Fruit fly (Drosophila melanogaster): ENCODE data around the gene CG33654.

Gene CG33654

DNA sequence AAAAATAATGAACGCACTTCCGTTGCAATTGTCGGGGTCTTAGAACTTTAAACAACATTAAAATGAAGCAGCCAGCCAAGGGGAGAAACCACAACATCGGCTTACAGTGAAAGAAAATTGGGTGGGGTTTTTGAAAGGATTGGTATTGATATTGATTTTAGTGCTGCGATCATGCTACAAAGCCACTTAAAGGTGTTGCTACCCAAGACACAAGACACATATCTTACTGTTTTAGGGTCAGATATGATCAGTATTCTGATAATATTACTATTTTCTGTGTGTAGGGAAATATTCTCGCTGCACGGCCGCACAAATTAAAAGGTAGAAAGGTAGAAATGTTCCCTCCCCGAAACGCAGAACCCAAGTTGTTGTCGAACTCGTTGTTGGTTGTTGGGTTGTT, 22.1 kb upstream of the CG33654 start (continued):
- TF ChIP-seq Sox15 (GFP tag; optimal IDR thresholded peaks at IDR 0.05) (no peak), CG10631 (GFP tag; optimal IDR thresholded peaks at IDR 0.05) (peak; percentile 69), eg (GFP tag; IDR thresholded peaks at IDR 0.05) (no peak), Smox (GFP tag; optimal IDR thresholded peaks at IDR 0.05) (peak; percentile 53), topi (GFP tag; optimal IDR thresholded peaks at IDR 0.05) (peak; percentile 54), vri (GFP tag; optimal IDR thresholded peaks at IDR 0.05) (peak; percentile 13), fkh (GFP tag; optimal IDR thresholded peaks at IDR 0.05) (no peak), Gug (GFP tag; IDR thresholded peaks at IDR 0.05) (no peak; the same call in 1 of the 2 replicates), Ets96B (tag; optimal IDR thresholded peaks at IDR 0.05) (peak; percentile 71), CG6792 (GFP tag; optimal IDR thresholded peaks at IDR 0.05) (peak; percentile 59), cyc (GFP tag; optimal IDR thresholded peaks at IDR 0.05) (peak; percentile 56), CG32006 (GFP tag; optimal IDR thresholded peaks at IDR 0.05) (peak; percentile 53), esn (GFP tag; optimal IDR thresholded peaks at IDR 0.05) (peak; percentile 67), svp (GFP tag) (peak; percentile 75), salr (GFP tag; optimal IDR thresholded peaks at IDR 0.05) (peak; percentile 43 to 48), CG7368 (GFP tag; optimal IDR thresholded peaks at IDR 0.05) (peak; percentile 47), Sox102F (GFP tag; optimal IDR thresholded peaks at IDR 0.05) (peak; percentile 44), acj6 (GFP tag; optimal IDR thresholded peaks at IDR 0.05) (peak; percentile 62), pdm3 (GFP tag; optimal IDR thresholded peaks at IDR 0.05) (peak; percentile 63), Hr4 (GFP tag; optimal IDR thresholded peaks at IDR 0.05) (no peak), CG16779 (tag; optimal IDR thresholded peaks at IDR 0.05) (peak; percentile 25), CG11762 (GFP tag; optimal IDR thresholded peaks at IDR 0.05; ENCODE audit: insufficient read depth) (peak; percentile 17), achi (GFP tag; optimal IDR thresholded peaks at IDR 0.05) (peak; percentile 61), CG8319 (GFP tag; optimal IDR thresholded peaks at IDR 0.05) (peak; percentile 43), CG10669 (GFP tag; optimal IDR thresholded peaks at IDR 0.05) (peak; percentile 69), CG6854 (GFP tag; optimal IDR thresholded peaks at IDR 0.05) (peak; percentile 7), CG3032 (tag; optimal IDR thresholded peaks at IDR 0.05) (peak; percentile 63)

DNA sequence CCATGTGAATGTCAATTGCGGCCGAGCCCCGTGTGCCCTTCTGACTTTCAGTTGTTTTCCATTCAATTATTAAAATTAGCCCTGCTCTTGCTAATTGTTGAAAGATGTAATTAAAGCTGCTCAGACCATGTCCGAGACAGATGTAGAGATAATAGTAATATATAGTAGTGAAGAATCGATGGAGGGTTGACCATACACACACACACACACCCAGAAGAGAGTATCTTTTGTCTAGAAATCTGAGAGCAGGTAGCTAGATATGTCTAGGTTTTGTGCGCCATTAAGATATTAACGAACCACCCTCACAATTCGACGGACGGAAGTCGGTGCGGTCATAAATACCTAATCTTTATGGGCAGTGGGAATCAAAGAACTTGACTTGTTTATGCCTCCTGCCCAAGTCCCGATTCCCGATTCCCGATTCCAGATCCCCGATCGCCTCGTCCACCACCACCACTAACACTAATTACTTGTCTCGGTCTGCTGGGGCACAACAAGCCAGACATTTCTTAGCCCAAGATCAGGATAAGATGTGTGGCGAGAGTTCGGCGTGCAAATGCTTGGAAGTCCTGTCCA, 21.5 kb upstream of the CG33654 start:
- no peak for TF ChIP-seq dsx (GFP tag; optimal IDR thresholded peaks at IDR 0.05; ENCODE audit: poor library complexity, severe bottlenecking)
- TF ChIP-seq fkh (GFP tag; optimal IDR thresholded peaks at IDR 0.05): no peak
- no peak for TF ChIP-seq OdsH (GFP tag; optimal IDR thresholded peaks at IDR 0.05)
- TF ChIP-seq Eip78C (GFP tag): no peak
- no peak for TF ChIP-seq Eip75B (GFP tag; optimal IDR thresholded peaks at IDR 0.05)
- TF ChIP-seq cyc (GFP tag; optimal IDR thresholded peaks at IDR 0.05): no peak
- TF ChIP-seq Met (GFP tag; optimal IDR thresholded peaks at IDR 0.05): no peak
- no peak for TF ChIP-seq Eip93F (GFP tag; optimal IDR thresholded peaks at IDR 0.05)
- TF ChIP-seq CG8319 (GFP tag; optimal IDR thresholded peaks at IDR 0.05): no peak
- TF ChIP-seq CG3919 (GFP tag; optimal IDR thresholded peaks at IDR 0.05): no peak
- no peak for TF ChIP-seq CG8632 (GFP tag; optimal IDR thresholded peaks at IDR 0.05)
- TF ChIP-seq CG6163 (GFP tag; IDR thresholded peaks at IDR 0.05): no peak
- TF ChIP-seq achi (GFP tag; optimal IDR thresholded peaks at IDR 0.05): no peak
- TF ChIP-seq Gug (GFP tag; IDR thresholded peaks at IDR 0.05): no peak

DNA sequence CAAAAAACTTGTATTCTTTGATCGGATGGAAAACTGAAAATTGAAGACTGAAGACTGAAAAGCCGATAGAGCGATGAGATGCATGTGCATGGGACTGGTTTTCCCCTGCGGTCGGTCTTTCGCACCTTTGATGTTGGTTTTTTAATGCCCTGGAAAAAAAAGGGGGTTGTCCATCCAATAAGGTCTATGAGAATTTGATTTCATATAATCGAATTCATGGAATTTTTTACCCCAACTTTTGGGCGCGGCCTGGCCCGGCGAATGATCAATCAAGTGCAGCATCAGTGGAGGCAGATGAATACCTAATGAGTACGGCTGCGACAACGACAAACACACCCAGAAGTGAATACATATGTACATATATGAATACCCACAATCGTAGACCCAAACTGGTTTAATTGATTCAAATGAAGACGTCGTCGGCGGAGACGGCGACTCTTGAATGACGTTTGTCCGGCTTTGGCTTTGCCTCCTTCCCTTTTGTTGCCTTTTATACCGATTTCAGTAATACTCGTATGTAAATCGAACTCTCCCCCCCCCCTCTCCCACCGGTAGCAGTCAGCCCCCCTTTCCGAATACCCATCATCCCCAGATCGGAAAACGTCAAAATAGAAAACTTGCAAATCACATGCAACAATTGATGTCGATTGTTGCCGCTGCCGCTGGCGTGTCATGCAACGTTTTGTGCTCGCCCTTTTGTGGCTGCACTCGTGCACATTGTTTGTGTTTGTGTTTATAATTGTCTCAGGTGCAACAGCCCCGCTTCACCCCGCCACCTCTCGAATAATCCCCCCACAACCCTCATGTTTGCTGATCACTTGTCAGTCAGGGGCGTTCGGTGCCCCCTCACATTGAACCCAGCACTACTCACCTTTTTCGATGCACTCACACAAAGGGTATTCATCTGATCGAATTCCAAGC, 20.3 kb upstream of the CG33654 start:
- TF ChIP-seq CG34406 (GFP tag; optimal IDR thresholded peaks at IDR 0.05): no peak
- TF ChIP-seq CG10669 (GFP tag; optimal IDR thresholded peaks at IDR 0.05): no peak
- TF ChIP-seq ss (GFP tag; optimal IDR thresholded peaks at IDR 0.05): peak in 1 of 2 experiments; percentile 63
- peak; percentile 67 for TF ChIP-seq fkh (GFP tag; optimal IDR thresholded peaks at IDR 0.05)
- no peak for TF ChIP-seq CG31627 (GFP tag; optimal IDR thresholded peaks at IDR 0.05)
- TF ChIP-seq spab (GFP tag; optimal IDR thresholded peaks at IDR 0.05): no peak
- no peak for TF ChIP-seq Hr39 (GFP tag; optimal IDR thresholded peaks at IDR 0.05)

All from whole organism, prepupa.